Worm (Caenorhabditis elegans): ENCODE results near the gene F54F7.3.

F54F7.3 gene

DNA sequence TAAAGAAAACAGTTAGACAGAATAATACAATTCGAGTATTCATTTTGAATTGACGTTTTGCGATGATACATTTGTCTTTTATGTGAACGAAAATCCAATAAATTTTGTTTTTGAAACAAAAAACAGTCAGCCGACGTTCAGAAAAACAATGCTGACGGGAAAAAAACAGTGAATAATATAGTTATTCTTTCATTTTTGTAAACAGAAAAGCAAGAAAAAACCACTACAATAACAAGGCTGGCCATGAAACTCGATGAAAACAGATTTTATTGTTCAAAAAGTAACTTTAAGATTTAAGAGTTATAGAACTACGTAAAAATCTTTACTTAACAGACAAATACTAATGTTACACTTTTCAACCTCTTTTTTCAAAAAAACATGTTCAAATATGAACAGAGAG lies at the start of gene F54F7.3:
Gene F54F7.3, minus strand, starts transcription at position 101 of the 400 bp plus-strand sequence.
- no peak for TF ChIP-seq cog-1 (tag; optimal IDR thresholded peaks at IDR 0.05)

DNA sequence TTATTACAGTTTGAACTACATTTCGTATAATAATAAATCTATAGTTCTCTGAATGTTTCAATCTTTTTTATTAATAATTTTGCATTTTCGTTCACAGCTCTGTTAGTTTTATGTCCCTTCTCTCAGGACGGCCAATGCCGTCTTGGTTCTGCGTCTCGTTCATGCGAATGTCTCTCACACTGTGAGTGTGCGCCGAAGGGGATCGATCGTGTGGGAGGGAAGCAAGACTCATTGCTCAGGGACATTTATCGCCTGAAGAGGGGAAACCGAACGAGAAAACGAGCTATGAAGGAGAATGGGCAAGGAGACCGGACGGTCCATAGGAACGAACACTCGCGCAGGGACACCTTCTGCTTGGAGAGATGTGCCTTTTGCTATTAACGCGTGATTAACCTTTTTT lies 49.0 kb upstream of the F54F7.3 start:
- no peak for TF ChIP-seq med-1 (GFP tag; optimal IDR thresholded peaks at IDR 0.05; ENCODE audit: insufficient read depth)
- no peak for TF ChIP-seq ref-1 (GFP tag; conservative IDR thresholded peaks at IDR 0.05)
- no peak for TF ChIP-seq ztf-29 (GFP tag; IDR thresholded peaks at IDR 0.05)
- TF ChIP-seq cog-1 (tag; optimal IDR thresholded peaks at IDR 0.05), result no peak
- no peak for TF ChIP-seq klf-2 (GFP tag; conservative IDR thresholded peaks at IDR 0.05)
- TF ChIP-seq flt-1 (GFP tag; IDR thresholded peaks at IDR 0.05), result no peak
- no peak for TF ChIP-seq tab-1 (GFP tag; IDR thresholded peaks at IDR 0.05)
- no peak for TF ChIP-seq ztf-23 (GFP tag; IDR thresholded peaks at IDR 0.05)
- no peak; the same call in none of the 2 replicates for TF ChIP-seq T22C8.4 (GFP tag; IDR thresholded peaks at IDR 0.05)

DNA sequence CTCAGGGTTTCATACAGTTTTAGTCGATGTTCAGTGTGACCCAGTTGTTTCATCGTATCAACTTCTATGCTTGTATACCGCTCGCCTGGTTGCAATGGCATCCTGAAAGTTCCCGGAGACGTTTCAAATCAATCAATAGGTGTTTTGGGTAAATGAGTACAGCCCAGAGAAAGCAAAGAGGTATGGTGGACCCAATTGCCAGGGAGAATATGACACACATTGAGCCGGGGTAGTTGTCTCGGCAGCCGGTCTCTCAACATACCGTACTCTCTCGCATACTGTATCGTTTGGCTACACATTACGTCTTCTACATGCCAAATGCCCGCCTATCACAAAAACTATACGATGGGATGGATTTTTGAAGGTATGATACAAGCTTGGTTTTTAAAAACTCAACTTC lies 48.1 kb upstream of the F54F7.3 start, which contains the start of gene Y62H9A.9:
Gene Y62H9A.9, minus strand, starts transcription at position 101 of the 400 bp plus-strand sequence.
- TF ChIP-seq T22C8.4 (GFP tag; IDR thresholded peaks at IDR 0.05) (no peak), ref-1 (GFP tag; conservative IDR thresholded peaks at IDR 0.05) (no peak), ztf-29 (GFP tag; IDR thresholded peaks at IDR 0.05) (no peak), ztf-23 (GFP tag; IDR thresholded peaks at IDR 0.05) (no peak), cog-1 (tag; optimal IDR thresholded peaks at IDR 0.05) (no peak), flt-1 (GFP tag; IDR thresholded peaks at IDR 0.05) (no peak), klf-2 (GFP tag; conservative IDR thresholded peaks at IDR 0.05) (no peak), med-1 (GFP tag; optimal IDR thresholded peaks at IDR 0.05; ENCODE audit: insufficient read depth) (no peak), tab-1 (GFP tag; IDR thresholded peaks at IDR 0.05) (no peak)

DNA sequence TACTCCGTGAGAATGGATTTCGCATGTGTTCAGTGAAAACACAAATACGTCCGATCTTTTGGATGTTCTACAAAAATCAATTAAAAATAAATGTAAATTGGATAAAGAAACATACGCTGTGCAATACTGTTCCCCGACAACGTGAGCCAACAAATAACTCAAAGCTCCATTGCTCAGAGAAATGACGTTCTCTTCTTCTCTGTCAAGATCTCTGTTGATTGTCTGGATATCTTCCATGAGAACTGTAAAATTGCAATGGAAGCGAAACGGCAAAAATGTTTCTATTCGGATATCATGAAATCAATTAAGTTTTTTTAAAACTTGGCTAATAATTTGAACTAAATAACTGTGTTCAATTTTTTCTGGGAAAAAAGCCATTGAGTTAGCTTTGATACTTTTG lies 46.7 kb upstream of the F54F7.3 start:
- TF ChIP-seq cog-1 (tag; optimal IDR thresholded peaks at IDR 0.05), result no peak
- no peak for TF ChIP-seq med-1 (GFP tag; optimal IDR thresholded peaks at IDR 0.05; ENCODE audit: insufficient read depth)
- TF ChIP-seq T22C8.4 (GFP tag; IDR thresholded peaks at IDR 0.05), result no peak
- TF ChIP-seq ref-1 (GFP tag; conservative IDR thresholded peaks at IDR 0.05), result no peak
- TF ChIP-seq tab-1 (GFP tag; IDR thresholded peaks at IDR 0.05), result no peak
- no peak for TF ChIP-seq klf-2 (GFP tag; conservative IDR thresholded peaks at IDR 0.05)
- no peak for TF ChIP-seq ztf-29 (GFP tag; IDR thresholded peaks at IDR 0.05)
- no peak for TF ChIP-seq flt-1 (GFP tag; IDR thresholded peaks at IDR 0.05)
- TF ChIP-seq ztf-23 (GFP tag; IDR thresholded peaks at IDR 0.05), result no peak

DNA sequence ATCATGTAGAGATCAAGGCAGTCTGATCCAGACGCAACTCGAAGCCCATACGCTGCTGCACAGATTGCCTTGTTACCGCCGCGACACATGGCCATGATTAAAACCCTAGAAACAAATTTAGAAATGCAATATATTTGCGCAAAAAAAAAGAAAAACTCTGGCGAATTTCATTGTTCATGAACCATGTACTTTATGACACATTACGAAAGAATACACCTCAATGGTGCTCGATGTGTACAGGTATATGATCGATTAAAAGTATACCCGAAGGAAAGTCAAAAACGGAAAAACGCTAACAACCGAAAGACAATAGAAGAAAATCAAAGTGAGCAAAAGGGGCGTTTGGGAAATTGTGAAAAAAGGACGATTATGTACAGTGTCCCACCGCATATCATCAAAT lies 42.3 kb upstream of the F54F7.3 start, which contains the start of gene Y62H9A.8:
Gene Y62H9A.8, minus strand, starts transcription at position 101 of the 400 bp plus-strand sequence.
- TF ChIP-seq tab-1 (GFP tag; IDR thresholded peaks at IDR 0.05) (no peak), cog-1 (tag; optimal IDR thresholded peaks at IDR 0.05) (no peak), T22C8.4 (GFP tag; IDR thresholded peaks at IDR 0.05) (no peak), klf-2 (GFP tag; conservative IDR thresholded peaks at IDR 0.05) (no peak), med-1 (GFP tag; optimal IDR thresholded peaks at IDR 0.05; ENCODE audit: insufficient read depth) (no peak), ref-1 (GFP tag; conservative IDR thresholded peaks at IDR 0.05) (no peak)

DNA sequence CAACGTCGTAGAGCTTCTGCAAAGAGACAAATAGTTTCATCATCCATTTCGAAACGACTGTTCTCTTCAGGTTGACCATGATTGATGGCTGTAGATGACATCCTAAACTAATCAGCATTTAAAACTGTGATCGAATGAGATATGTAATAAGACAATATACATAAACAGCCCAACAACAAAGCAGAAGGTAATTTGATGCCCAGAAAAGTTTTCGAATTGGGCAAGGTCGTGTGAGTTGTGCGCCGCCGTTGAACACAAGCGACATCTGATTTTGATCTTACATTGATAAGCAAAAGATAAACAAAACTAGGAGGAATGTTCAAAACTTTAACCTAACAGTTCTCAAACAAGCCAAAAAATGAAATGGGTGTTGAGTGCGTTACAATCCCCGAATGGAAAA lies 35.6 kb upstream of the F54F7.3 start, which contains the start of gene Y62H9A.7:
Gene Y62H9A.7, minus strand, starts transcription at position 101 of the 400 bp plus-strand sequence.
- no peak for TF ChIP-seq T22C8.4 (GFP tag; IDR thresholded peaks at IDR 0.05)
- TF ChIP-seq klf-2 (GFP tag; conservative IDR thresholded peaks at IDR 0.05), result no peak
- no peak for TF ChIP-seq ref-1 (GFP tag; conservative IDR thresholded peaks at IDR 0.05)
- no peak for TF ChIP-seq tab-1 (GFP tag; IDR thresholded peaks at IDR 0.05)

DNA sequence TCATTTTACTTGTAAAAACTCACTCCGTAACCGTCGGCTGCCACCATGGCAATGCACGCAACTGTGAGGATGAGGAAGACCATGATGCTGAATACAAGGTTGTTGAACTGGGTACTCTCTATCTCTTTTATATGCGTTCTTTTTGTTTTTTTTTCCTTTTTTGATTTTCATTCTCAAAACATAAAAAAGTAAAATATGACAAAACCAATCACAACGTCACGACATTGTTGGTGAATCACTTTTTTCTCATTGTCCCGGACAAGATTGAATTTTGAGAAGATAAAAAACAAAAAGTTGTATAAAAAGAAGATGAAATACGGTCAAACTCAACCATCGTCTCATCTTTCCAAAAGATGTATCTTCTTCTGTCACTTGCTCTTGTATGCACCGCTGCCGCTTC lies 32.8 kb upstream of the F54F7.3 start, which contains the start of the genes Y62H9A.5 and ule-5:
Gene Y62H9A.5, minus strand, starts transcription at position 101 of the 400 bp plus-strand sequence.
Gene ule-5, plus strand, starts transcription at position 328 of the 400 bp plus-strand sequence.
- TF ChIP-seq ztf-23 (GFP tag; IDR thresholded peaks at IDR 0.05) (no peak), T22C8.4 (GFP tag; IDR thresholded peaks at IDR 0.05) (no peak), ztf-29 (GFP tag; IDR thresholded peaks at IDR 0.05) (no peak), flt-1 (GFP tag; IDR thresholded peaks at IDR 0.05) (no peak), ref-1 (GFP tag; conservative IDR thresholded peaks at IDR 0.05) (no peak), tab-1 (GFP tag; IDR thresholded peaks at IDR 0.05) (no peak), klf-2 (GFP tag; conservative IDR thresholded peaks at IDR 0.05) (no peak), med-1 (GFP tag; optimal IDR thresholded peaks at IDR 0.05; ENCODE audit: insufficient read depth) (no peak), cog-1 (tag; optimal IDR thresholded peaks at IDR 0.05) (no peak)

DNA sequence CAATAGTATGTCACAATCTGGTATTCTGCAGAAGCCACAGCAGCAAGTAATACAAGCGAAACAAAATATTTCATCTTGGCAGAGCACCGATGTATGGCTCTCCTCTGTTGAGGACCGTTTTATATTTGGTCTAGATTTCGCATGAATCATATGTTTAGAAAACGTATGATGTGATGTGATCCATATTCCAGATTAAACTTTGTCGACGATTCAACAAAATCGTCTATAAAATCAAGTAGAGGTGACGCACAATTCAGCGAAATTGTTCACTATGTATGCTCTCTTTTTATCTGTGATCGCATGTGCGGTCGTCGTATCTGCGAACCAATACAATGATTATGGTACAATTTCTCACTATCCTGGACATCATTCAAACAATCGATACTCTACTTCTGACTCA lies 29.9 kb upstream of the F54F7.3 start, which contains the start of the genes Y62H9A.3 and Y62H9A.4:
Gene Y62H9A.3, minus strand, starts transcription at position 101 of the 400 bp plus-strand sequence.
Gene Y62H9A.4, plus strand, starts transcription at position 256 of the 400 bp plus-strand sequence.
- TF ChIP-seq med-1 (GFP tag; optimal IDR thresholded peaks at IDR 0.05; ENCODE audit: insufficient read depth) (no peak), tab-1 (GFP tag; IDR thresholded peaks at IDR 0.05) (no peak), ztf-29 (GFP tag; IDR thresholded peaks at IDR 0.05) (no peak), T22C8.4 (GFP tag; IDR thresholded peaks at IDR 0.05) (no peak), klf-2 (GFP tag; conservative IDR thresholded peaks at IDR 0.05) (no peak), ref-1 (GFP tag; conservative IDR thresholded peaks at IDR 0.05) (no peak), cog-1 (tag; optimal IDR thresholded peaks at IDR 0.05) (no peak), ztf-23 (GFP tag; IDR thresholded peaks at IDR 0.05) (no peak), flt-1 (GFP tag; IDR thresholded peaks at IDR 0.05) (no peak)

DNA sequence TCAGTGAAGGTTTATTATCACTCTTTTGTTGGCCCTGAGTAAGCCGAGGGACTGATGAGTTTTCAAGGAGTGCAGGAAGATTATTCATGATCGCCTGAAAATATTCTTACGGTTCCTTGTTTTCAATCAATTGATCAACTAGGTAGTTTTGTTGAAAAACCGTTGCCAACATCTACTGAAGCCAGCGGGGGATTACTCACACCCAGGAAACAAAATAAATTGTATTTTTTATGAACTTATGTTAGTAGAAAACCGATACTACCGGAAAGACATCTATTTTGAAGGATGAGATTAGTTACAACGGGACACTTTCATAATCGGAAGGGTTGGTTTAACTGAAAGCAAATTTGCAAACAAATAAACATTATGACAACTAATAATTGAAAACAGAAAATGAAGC lies 28.1 kb upstream of the F54F7.3 start, which contains the start of gene Y62H9A.2:
Gene Y62H9A.2, minus strand, starts transcription at position 101 of the 400 bp plus-strand sequence.
- TF ChIP-seq med-1 (GFP tag; optimal IDR thresholded peaks at IDR 0.05; ENCODE audit: insufficient read depth), result no peak
- TF ChIP-seq ztf-29 (GFP tag; IDR thresholded peaks at IDR 0.05), result no peak
- no peak for TF ChIP-seq flt-1 (GFP tag; IDR thresholded peaks at IDR 0.05)
- no peak for TF ChIP-seq klf-2 (GFP tag; conservative IDR thresholded peaks at IDR 0.05)
- no peak for TF ChIP-seq ref-1 (GFP tag; conservative IDR thresholded peaks at IDR 0.05)
- TF ChIP-seq tab-1 (GFP tag; IDR thresholded peaks at IDR 0.05), result no peak
- TF ChIP-seq ztf-23 (GFP tag; IDR thresholded peaks at IDR 0.05), result no peak
- TF ChIP-seq T22C8.4 (GFP tag; IDR thresholded peaks at IDR 0.05), result no peak
- no peak for TF ChIP-seq cog-1 (tag; optimal IDR thresholded peaks at IDR 0.05)

DNA sequence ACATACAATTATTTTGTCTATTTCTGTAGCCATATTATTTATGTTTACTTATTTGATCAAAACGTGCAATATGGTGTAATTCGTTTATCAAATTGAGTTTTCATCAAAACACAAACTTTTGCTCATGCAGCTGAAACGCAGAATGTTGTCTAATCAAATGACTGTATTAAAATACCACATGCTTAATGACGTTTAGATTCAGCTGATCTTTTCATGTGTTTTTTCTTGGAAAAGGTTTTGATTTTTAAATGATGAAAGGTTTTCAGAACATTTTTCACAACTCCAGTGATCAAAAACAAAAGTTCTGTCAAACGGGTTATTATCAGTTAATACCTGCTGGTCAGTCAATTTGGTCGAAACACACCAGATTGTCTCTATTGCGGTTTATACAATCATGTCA lies 25.3 kb upstream of the F54F7.3 start, which contains the start of gene Y62H9A.1:
Gene Y62H9A.1, plus strand, starts transcription at position 282 of the 400 bp plus-strand sequence.
- TF ChIP-seq med-1 (GFP tag; optimal IDR thresholded peaks at IDR 0.05; ENCODE audit: insufficient read depth), result no peak
- no peak for TF ChIP-seq tab-1 (GFP tag; IDR thresholded peaks at IDR 0.05)
- TF ChIP-seq ztf-29 (GFP tag; IDR thresholded peaks at IDR 0.05), result no peak
- TF ChIP-seq ztf-23 (GFP tag; IDR thresholded peaks at IDR 0.05), result no peak
- TF ChIP-seq ref-1 (GFP tag; conservative IDR thresholded peaks at IDR 0.05), result no peak
- no peak for TF ChIP-seq T22C8.4 (GFP tag; IDR thresholded peaks at IDR 0.05)
- no peak for TF ChIP-seq cog-1 (tag; optimal IDR thresholded peaks at IDR 0.05)
- TF ChIP-seq flt-1 (GFP tag; IDR thresholded peaks at IDR 0.05), result no peak
- no peak for TF ChIP-seq klf-2 (GFP tag; conservative IDR thresholded peaks at IDR 0.05)
